Worm (Caenorhabditis elegans) whole organism, L2 larva: Measurements from ENCODE around the gene dod-3.

Experiments
- ZK546.5 ChIP-seq: sonication (generic microtip); optimal IDR thresholded peaks from 2 replicates; lab custom pipeline; 2017; ENCODE audit warnings: missing biosample characterization, missing genetic modification characterization
- ceh-16 ChIP-seq: fragments of 150-350 bp; optimal IDR thresholded peaks from 2 replicates; lab custom pipeline; 2014; ENCODE audit warnings: missing biosample characterization, missing genetic modification characterization
- ceh-82 ChIP-seq: fragments of 150-350 bp; optimal IDR thresholded peaks from 2 replicates; lab custom pipeline; 2014; ENCODE audit warnings: missing biosample characterization, missing genetic modification characterization
- elt-3 ChIP-seq: sonication (generic microtip); optimal IDR thresholded peaks from 2 replicates; lab custom pipeline; 2017; ENCODE audit warnings: missing biosample characterization, missing genetic modification characterization
- lin-13 ChIP-seq: fragments of 150-350 bp; optimal IDR thresholded peaks from 2 replicates; lab custom pipeline; 2014; ENCODE audit warnings: missing biosample characterization, missing genetic modification reagents, missing genetic modification characterization
- nhr-77 ChIP-seq: fragments of 150-350 bp; optimal IDR thresholded peaks from 2 replicates; lab custom pipeline; 2014; ENCODE audit warnings: missing biosample characterization, missing genetic modification characterization
- skn-1 ChIP-seq: sonication (generic microtip); optimal IDR thresholded peaks from 2 replicates; lab custom pipeline; 2017; ENCODE audit warnings: missing biosample characterization, missing genetic modification characterization
- zag-1 ChIP-seq: fragments of 150-350 bp; optimal IDR thresholded peaks from 2 replicates; lab custom pipeline; 2014; ENCODE audit warnings: missing biosample characterization, missing genetic modification characterization

DNA sequence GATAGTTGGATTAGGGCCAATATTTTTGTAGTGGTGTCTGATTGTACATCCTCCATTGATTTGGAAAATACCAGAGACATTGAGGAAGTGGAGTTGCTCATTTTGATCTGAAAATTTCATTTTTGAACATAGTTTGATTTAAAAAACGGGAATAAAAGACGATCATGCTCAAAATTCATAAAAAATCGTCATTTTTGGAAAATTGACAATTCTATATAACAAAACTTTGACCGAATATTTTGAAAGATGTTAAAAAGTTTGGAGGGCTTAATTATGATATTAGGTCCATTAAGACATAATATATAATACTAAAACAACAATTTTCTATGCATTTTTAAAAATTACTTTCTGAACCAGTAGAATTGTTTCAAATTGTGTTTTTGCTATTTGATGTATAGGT, 28.6 kb upstream of the dod-3 start, which contains the start of gene srg-58:
- TF ChIP-seq ceh-82 (tag; lab: Kevin White, UChicago) (no peak), lin-13 (GFP tag; lab: Kevin White, UChicago) (no peak), elt-3 (no peak), ceh-16 (tag; lab: Kevin White, UChicago) (no peak), ZK546.5 (no peak), skn-1 (tag; lab: Kevin White, UChicago) (no peak), nhr-77 (tag; lab: Kevin White, UChicago) (no peak), zag-1 (tag; lab: Kevin White, UChicago) (no peak)
